Worm (Caenorhabditis elegans) whole organism, early embryonic: ENCODE data around the gene ldp-1.

Experiments used
- B0310.2 ChIP-seq: sonication (generic microtip); optimal IDR thresholded peaks from 2 replicates; lab custom pipeline; 2016; ENCODE audit warnings: mild to moderate bottlenecking, missing genetic modification characterization, missing compliant biosample characterization
- F13C5.2 ChIP-seq: sonication (generic microtip); optimal IDR thresholded peaks from 2 replicates; lab custom pipeline; 2017; ENCODE audit warnings: mild to moderate bottlenecking, missing genetic modification characterization, inconsistent platforms, missing compliant biosample characterization
- aly-1 ChIP-seq: sonication (generic microtip); optimal IDR thresholded peaks from 2 replicates; lab custom pipeline; 2016; ENCODE audit warnings: missing genetic modification characterization, missing compliant biosample characterization
- ama-1 ChIP-seq: fragments of 150-350 bp; optimal IDR thresholded peaks from 2 replicates; lab custom pipeline; 2014
- ceh-36 ChIP-seq: sonication (generic microtip); optimal IDR thresholded peaks from 2 replicates; lab custom pipeline; 2016; ENCODE audit warnings: missing genetic modification characterization, inconsistent platforms, missing compliant biosample characterization
- ets-7 ChIP-seq: sonication (generic microtip); optimal IDR thresholded peaks from 2 replicates; lab custom pipeline; 2016; ENCODE audit warnings: missing genotype, missing genetic modification characterization, missing compliant biosample characterization
- flt-1 ChIP-seq: fragments of 200-800 bp; sonication (Bioruptor generic); IDR thresholded peaks from 2 replicates; pipeline ENCODE4 v1.3.6; 2022; ENCODE audit warnings: missing genetic modification characterization, missing compliant biosample characterization
- hmbx-1 ChIP-seq: sonication (generic microtip); optimal IDR thresholded peaks from 2 replicates; lab custom pipeline; 2016; ENCODE audit warnings: mild to moderate bottlenecking, missing genetic modification characterization, missing compliant biosample characterization
- hmg-4 ChIP-seq: fragments of 200-800 bp; sonication (Bioruptor generic); optimal IDR thresholded peaks from 2 replicates; lab custom pipeline; 2018; ENCODE audit warnings: mild to moderate bottlenecking, missing genetic modification characterization, missing compliant biosample characterization
- hnd-1 ChIP-seq: sonication (generic microtip); optimal IDR thresholded peaks from 2 replicates; lab custom pipeline; 2016; ENCODE audit warnings: missing genetic modification characterization, missing compliant biosample characterization
- pes-1 ChIP-seq: fragments of 200-800 bp; sonication (Bioruptor generic); IDR thresholded peaks from 2 replicates; pipeline ENCODE4 v1.3.6; 2022; ENCODE audit warnings: missing genetic modification reagents, missing genetic modification characterization, missing compliant biosample characterization
- sea-1 ChIP-seq: fragments of 200-800 bp; sonication (Bioruptor generic); conservative IDR thresholded peaks from 2 replicates; pipeline ENCODE4 v1.3.6; 2022; ENCODE audit warnings: missing genetic modification characterization, missing compliant biosample characterization
- tbx-11 ChIP-seq: fragments of 200-800 bp; sonication (Bioruptor generic); IDR thresholded peaks from 2 replicates; pipeline ENCODE4 v1.3.6; 2022; ENCODE audit warnings: missing genetic modification characterization, missing compliant biosample characterization
- tra-4 ChIP-seq: sonication (generic microtip); optimal IDR thresholded peaks from 2 replicates; lab custom pipeline; 2017; ENCODE audit warnings: missing genetic modification characterization, missing compliant biosample characterization

DNA sequence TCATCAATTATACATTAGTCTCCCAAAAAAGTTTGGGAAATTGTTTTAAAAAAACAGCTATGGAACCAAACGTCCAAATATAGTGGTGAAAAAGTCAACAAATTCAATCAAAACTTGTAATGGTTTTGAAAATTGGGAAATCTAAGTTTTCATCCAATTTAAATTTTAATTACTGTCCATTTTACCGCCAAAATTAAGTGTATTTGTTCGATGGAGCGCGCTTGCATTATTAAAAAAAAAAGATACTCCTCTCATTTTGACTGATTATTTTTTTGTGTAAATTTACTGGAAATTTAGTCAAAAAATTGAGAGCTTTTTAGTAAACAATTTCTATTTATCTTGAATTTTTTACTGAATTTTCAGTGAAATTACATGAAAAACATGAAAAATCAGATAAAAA is 47.1 kb downstream of the ldp-1 start:
- TF ChIP-seq B0310.2 (tag; lab: Kevin White, UChicago) = no peak
- no peak for TF ChIP-seq ama-1
- TF ChIP-seq flt-1 (GFP tag; lab: Robert Waterston, UW) = no peak
- no peak for TF ChIP-seq ets-7
- no peak for TF ChIP-seq pes-1
- no peak for TF ChIP-seq hnd-1 (tag; lab: Kevin White, UChicago)
- no peak for TF ChIP-seq tbx-11
- no peak for TF ChIP-seq sea-1 (GFP tag; lab: Robert Waterston, UW)
- no peak for TF ChIP-seq hmg-4
- TF ChIP-seq hmbx-1 (tag; lab: Kevin White, UChicago) = no peak
- no peak for TF ChIP-seq ceh-36 (tag; lab: Kevin White, UChicago)
- TF ChIP-seq F13C5.2 = no peak
- no peak for TF ChIP-seq aly-1 (tag; lab: Kevin White, UChicago)
- no peak for TF ChIP-seq tra-4 (tag; lab: Kevin White, UChicago)
